Worm (Caenorhabditis elegans) whole organism, late embryonic: ENCODE data around the gene F54E2.2.

Source experiments
- C08G9.2 ChIP-seq: sonication (generic microtip); optimal IDR thresholded peaks from 2 replicates; lab custom pipeline; 2016; ENCODE audit warnings: mild to moderate bottlenecking, missing genetic modification characterization, moderate library complexity, missing compliant biosample characterization
- C38D4.7 ChIP-seq: fragments of 200-800 bp; sonication (Bioruptor generic); optimal IDR thresholded peaks from 2 replicates; lab custom pipeline; 2018; ENCODE audit warnings: mild to moderate bottlenecking, missing genetic modification characterization, moderate library complexity, missing compliant biosample characterization
- F13H6.1 ChIP-seq: sonication (generic microtip); optimal IDR thresholded peaks from 2 replicates; lab custom pipeline; 2016; ENCODE audit warnings: missing genetic modification characterization, missing compliant biosample characterization
- K02D7.2 ChIP-seq: sonication (generic microtip); optimal IDR thresholded peaks from 2 replicates; lab custom pipeline; 2017; ENCODE audit warnings: mild to moderate bottlenecking, missing genetic modification characterization, missing compliant biosample characterization
- K09A11.1 ChIP-seq: sonication (generic microtip); optimal IDR thresholded peaks from 2 replicates; lab custom pipeline; 2017; ENCODE audit warnings: antibody characterized with exemption, mild to moderate bottlenecking, missing genetic modification characterization, missing compliant biosample characterization; ENCODE audit not compliant: insufficient read depth
- T23F11.4 ChIP-seq: fragments of 200-800 bp; sonication (Bioruptor generic); optimal IDR thresholded peaks from 2 replicates; lab custom pipeline; 2018; ENCODE audit warnings: mild to moderate bottlenecking, missing genetic modification characterization, missing compliant biosample characterization
- Y22D7AL.16 ChIP-seq: sonication (generic microtip); optimal IDR thresholded peaks from 2 replicates; lab custom pipeline; 2016; ENCODE audit warnings: missing genetic modification characterization, missing compliant biosample characterization
- ahr-1 ChIP-seq: sonication (generic microtip); optimal IDR thresholded peaks from 2 replicates; lab custom pipeline; 2016; ENCODE audit warnings: missing genetic modification characterization, missing compliant biosample characterization
- ceh-18 ChIP-seq: sonication (generic microtip); optimal IDR thresholded peaks from 2 replicates; lab custom pipeline; 2016; ENCODE audit warnings: missing genetic modification characterization, missing compliant biosample characterization
- ceh-19 ChIP-seq: fragments of 200-800 bp; sonication (Bioruptor generic); optimal IDR thresholded peaks from 2 replicates; lab custom pipeline; 2018; ENCODE audit warnings: mild to moderate bottlenecking, missing genetic modification characterization, missing compliant biosample characterization
- ceh-2 ChIP-seq: sonication (generic microtip); optimal IDR thresholded peaks from 2 replicates; lab custom pipeline; 2016; ENCODE audit warnings: missing genotype, missing genetic modification characterization, missing compliant biosample characterization
- ceh-22 ChIP-seq: sonication (generic microtip); optimal IDR thresholded peaks from 2 replicates; lab custom pipeline; 2017; ENCODE audit warnings: missing biosample characterization, missing genetic modification characterization
- ceh-45 ChIP-seq: fragments of 200-800 bp; sonication (Bioruptor generic); IDR thresholded peaks from 2 replicates; pipeline ENCODE4 v1.3.6; 2022; ENCODE audit warnings: missing genetic modification reagents, missing genetic modification characterization, missing compliant biosample characterization
- ceh-48 ChIP-seq: sonication (generic microtip); optimal IDR thresholded peaks from 2 replicates; lab custom pipeline; 2016; ENCODE audit warnings: missing genetic modification characterization, inconsistent platforms, missing compliant biosample characterization
- ceh-6 ChIP-seq: fragments of 200-800 bp; sonication (Bioruptor generic); optimal IDR thresholded peaks from 2 replicates; lab custom pipeline; 2018; ENCODE audit warnings: mild to moderate bottlenecking, missing genetic modification characterization, missing compliant biosample characterization
- che-1 ChIP-seq: sonication (generic microtip); optimal IDR thresholded peaks from 2 replicates; lab custom pipeline; 2016; ENCODE audit warnings: mild to moderate bottlenecking, missing genetic modification characterization, missing compliant biosample characterization
- elt-4 ChIP-seq: sonication (generic microtip); optimal IDR thresholded peaks from 2 replicates; lab custom pipeline; 2016; ENCODE audit warnings: missing genetic modification characterization, missing compliant biosample characterization
- fax-1 ChIP-seq: sonication (generic microtip); optimal IDR thresholded peaks from 2 replicates; lab custom pipeline; 2016; ENCODE audit warnings: missing genotype, missing genetic modification characterization, missing compliant biosample characterization
- fkh-6 ChIP-seq: sonication (generic microtip); optimal IDR thresholded peaks from 2 replicates; lab custom pipeline; 2016; ENCODE audit warnings: missing genetic modification characterization, missing compliant biosample characterization
- gmeb-2 ChIP-seq: sonication (generic microtip); optimal IDR thresholded peaks from 2 replicates; lab custom pipeline; 2016; ENCODE audit warnings: missing genetic modification characterization, inconsistent platforms, missing compliant biosample characterization
- hlh-13 ChIP-seq: fragments of 200-800 bp; sonication (Bioruptor generic); optimal IDR thresholded peaks from 2 replicates; lab custom pipeline; 2018; ENCODE audit warnings: mild to moderate bottlenecking, missing genetic modification characterization, missing compliant biosample characterization
- hlh-15 ChIP-seq: sonication (generic microtip); optimal IDR thresholded peaks from 2 replicates; lab custom pipeline; 2016; ENCODE audit warnings: missing genetic modification characterization, missing compliant biosample characterization
- hlh-8 ChIP-seq: sonication (generic microtip); optimal IDR thresholded peaks from 2 replicates; lab custom pipeline; 2016; ENCODE audit warnings: missing genotype, missing genetic modification characterization, missing compliant biosample characterization
- lim-6 ChIP-seq: sonication (generic microtip); optimal IDR thresholded peaks from 2 replicates; lab custom pipeline; 2016; ENCODE audit warnings: missing genetic modification characterization, missing compliant biosample characterization
- madf-2 ChIP-seq: sonication (generic microtip); optimal IDR thresholded peaks from 2 replicates; lab custom pipeline; 2017; ENCODE audit warnings: missing genetic modification characterization, missing compliant biosample characterization
- nhr-232 ChIP-seq: sonication (generic microtip); optimal IDR thresholded peaks from 2 replicates; lab custom pipeline; 2016; ENCODE audit warnings: missing genetic modification characterization, missing compliant biosample characterization
- pag-3 ChIP-seq: sonication (generic microtip); optimal IDR thresholded peaks from 2 replicates; lab custom pipeline; 2016; ENCODE audit warnings: missing compliant biosample characterization, missing genetic modification characterization, borderline replicate concordance
- pat-9 ChIP-seq: fragments of 200-800 bp; sonication (Bioruptor generic); optimal IDR thresholded peaks from 2 replicates; lab custom pipeline; 2018; ENCODE audit warnings: mild to moderate bottlenecking, missing genetic modification characterization, moderate library complexity, missing compliant biosample characterization
- pax-1 ChIP-seq: fragments of 150-350 bp; optimal IDR thresholded peaks from 2 replicates; lab custom pipeline; 2014; ENCODE audit warnings: missing biosample characterization, missing genetic modification characterization
- pros-1 ChIP-seq: fragments of 150-350 bp; optimal IDR thresholded peaks from 2 replicates; lab custom pipeline; 2014; ENCODE audit warnings: missing biosample characterization, missing genetic modification reagents, missing genetic modification characterization
- rnt-1 ChIP-seq: sonication (generic microtip); optimal IDR thresholded peaks from 2 replicates; lab custom pipeline; 2016; ENCODE audit warnings: missing genetic modification characterization, missing compliant biosample characterization
- syd-9 ChIP-seq: sonication (generic microtip); optimal IDR thresholded peaks from 2 replicates; lab custom pipeline; 2016; ENCODE audit warnings: mild to moderate bottlenecking, missing genetic modification characterization, moderate library complexity, missing compliant biosample characterization
- tbx-2 ChIP-seq: sonication (generic microtip); optimal IDR thresholded peaks from 2 replicates; lab custom pipeline; 2016; ENCODE audit warnings: missing genetic modification characterization, missing compliant biosample characterization
- tbx-7 ChIP-seq: sonication (generic microtip); optimal IDR thresholded peaks from 2 replicates; lab custom pipeline; 2016; ENCODE audit warnings: missing genotype, missing genetic modification characterization, missing compliant biosample characterization
- unc-55 ChIP-seq: sonication (generic microtip); optimal IDR thresholded peaks from 2 replicates; lab custom pipeline; 2017; ENCODE audit warnings: missing biosample characterization, missing genetic modification reagents, missing genetic modification characterization
- zip-5 ChIP-seq: sonication (generic microtip); optimal IDR thresholded peaks from 2 replicates; lab custom pipeline; 2016; ENCODE audit warnings: missing genetic modification characterization, missing compliant biosample characterization

Gene F54E2.2

DNA sequence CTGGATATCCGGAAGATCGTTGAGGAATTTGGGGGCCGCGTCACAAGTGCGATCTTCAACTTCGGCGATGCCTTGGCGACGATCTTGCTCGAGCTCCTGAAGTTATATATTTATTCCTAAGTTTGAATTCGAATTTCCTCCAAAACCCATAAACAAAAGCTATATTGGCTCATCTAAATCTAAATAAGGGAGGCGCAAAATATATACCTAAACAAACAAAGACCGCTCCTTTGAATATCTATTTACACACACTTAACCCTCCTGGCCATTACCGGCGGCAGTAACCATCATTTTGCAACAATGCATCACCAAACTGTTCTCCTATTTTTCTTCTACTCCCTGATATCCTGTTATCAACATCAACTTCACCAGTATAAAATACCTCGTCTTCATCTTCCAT lies at the start of gene F54E2.2:
F54E2.2 (plus strand) TSS at position 301 of the 400 bp plus-strand sequence.
- TF ChIP-seq C38D4.7 (no peak), madf-2 (tag; lab: Kevin White, UChicago) (no peak), hlh-13 (GFP tag; lab: Kevin White, UChicago) (no peak), elt-4 (no peak), ahr-1 (tag; lab: Kevin White, UChicago) (no peak), pat-9 (no peak), pros-1 (no peak), fax-1 (no peak), ceh-19 (GFP tag; lab: Kevin White, UChicago) (no peak), nhr-232 (tag; lab: Kevin White, UChicago) (no peak), ceh-48 (tag; lab: Kevin White, UChicago) (no peak), K02D7.2 (tag; lab: Kevin White, UChicago) (no peak)

DNA sequence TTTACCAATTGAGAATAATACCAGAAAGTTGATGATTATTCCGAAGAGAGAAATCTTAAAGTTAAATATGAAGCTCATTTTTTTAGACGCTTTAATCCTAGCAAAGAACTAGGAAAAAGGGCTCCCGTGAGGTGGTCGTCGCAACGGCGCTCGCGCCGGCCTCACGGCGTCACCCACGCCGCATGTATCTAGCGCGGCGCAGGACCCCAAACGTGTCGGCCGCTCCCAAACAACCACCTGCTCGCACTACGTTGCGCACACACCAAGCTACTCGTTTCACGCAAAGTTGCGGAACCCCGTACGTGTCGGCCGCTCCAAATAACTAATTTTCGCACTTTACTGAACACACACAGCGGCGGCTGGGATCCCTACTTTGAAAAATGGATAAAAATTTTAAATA lies 49.7 kb upstream of the F54E2.2 start:
- TF ChIP-seq unc-55 = no peak
- TF ChIP-seq ahr-1 (tag; lab: Kevin White, UChicago) = no peak
- no peak for TF ChIP-seq tbx-7 (tag; lab: Kevin White, UChicago)
- no peak for TF ChIP-seq rnt-1
- no peak for TF ChIP-seq hlh-13 (GFP tag; lab: Kevin White, UChicago)
- TF ChIP-seq hlh-15 (tag; lab: Kevin White, UChicago) = no peak
- no peak for TF ChIP-seq tbx-2 (tag; lab: Kevin White, UChicago)
- TF ChIP-seq C08G9.2 = no peak
- no peak for TF ChIP-seq fkh-6
- no peak for TF ChIP-seq che-1 (tag; lab: Kevin White, UChicago)
- no peak for TF ChIP-seq syd-9 (tag; lab: Kevin White, UChicago)
- TF ChIP-seq gmeb-2 (tag; lab: Kevin White, UChicago) = no peak
- no peak for TF ChIP-seq Y22D7AL.16 (tag; lab: Kevin White, UChicago)
- TF ChIP-seq pag-3 = no peak

DNA sequence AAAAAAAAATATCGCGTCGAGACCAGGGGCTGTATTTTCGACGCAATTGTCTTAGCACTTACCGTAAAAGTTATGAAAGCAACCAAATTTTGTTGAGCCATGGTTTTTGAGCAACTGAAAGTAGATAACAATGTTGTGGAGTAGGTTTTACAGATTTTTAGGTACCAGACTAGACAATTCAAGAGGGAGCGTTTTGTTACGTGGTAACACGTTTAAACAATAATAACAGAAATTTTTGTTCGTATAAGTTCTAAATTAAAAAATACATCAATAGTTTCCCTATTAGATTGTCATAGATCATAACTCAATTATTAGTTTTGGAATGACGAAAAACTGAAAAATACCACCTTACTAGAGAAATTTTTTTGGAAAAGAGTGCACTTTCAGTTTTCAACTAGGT lies 46.1 kb upstream of the F54E2.2 start, which contains the start of gene srx-24:
srx-24 (minus strand) TSS at position 101 of the 400 bp plus-strand sequence.
- TF ChIP-seq pat-9 (no peak), ceh-2 (no peak), zip-5 (tag; lab: Kevin White, UChicago) (no peak), T23F11.4 (GFP tag; lab: Kevin White, UChicago) (no peak), K09A11.1 (tag; lab: Kevin White, UChicago) (no peak), ceh-19 (GFP tag; lab: Kevin White, UChicago) (no peak), K02D7.2 (tag; lab: Kevin White, UChicago) (no peak), ceh-18 (tag; lab: Kevin White, UChicago) (no peak), hlh-15 (tag; lab: Kevin White, UChicago) (no peak), fax-1 (no peak)
- TF ChIP-seq, all 69 proteins: peak for 0

- TF ChIP-seq T23F11.4 (GFP tag; lab: Kevin White, UChicago) = no peak
- TF ChIP-seq lim-6 (tag; lab: Kevin White, UChicago) = no peak
- TF ChIP-seq ceh-19 (GFP tag; lab: Kevin White, UChicago) = no peak
- TF ChIP-seq ceh-6 (GFP tag; lab: Kevin White, UChicago) = no peak
- no peak for TF ChIP-seq C38D4.7
- no peak for TF ChIP-seq ceh-22 (tag; lab: Kevin White, UChicago)
- TF ChIP-seq pat-9 = no peak
- TF ChIP-seq ceh-45 (GFP tag; lab: Robert Waterston, UW) = no peak
- TF ChIP-seq che-1 (tag; lab: Kevin White, UChicago) = no peak
- TF ChIP-seq K09A11.1 (tag; lab: Kevin White, UChicago) = no peak
- no peak for TF ChIP-seq hlh-8 (tag; lab: Kevin White, UChicago)
- no peak for TF ChIP-seq F13H6.1 (tag; lab: Kevin White, UChicago)
- no peak for TF ChIP-seq rnt-1
- no peak for TF ChIP-seq pax-1
- no peak for TF ChIP-seq ceh-48 (tag; lab: Kevin White, UChicago)
Measured at ce11 chrV:2753007-2753406, 43.1 kb upstream of the F54E2.2 start, which contains the start of gene srx-26. srx-26 (minus strand) TSS chrV:2753107.
